Fruit fly (Drosophila melanogaster): ENCODE measurements around the gene CG32643.
A peak's percentile ranks its signal among the peaks of the same experiment; 100 is the strongest.

Gene CG32643

DNA sequence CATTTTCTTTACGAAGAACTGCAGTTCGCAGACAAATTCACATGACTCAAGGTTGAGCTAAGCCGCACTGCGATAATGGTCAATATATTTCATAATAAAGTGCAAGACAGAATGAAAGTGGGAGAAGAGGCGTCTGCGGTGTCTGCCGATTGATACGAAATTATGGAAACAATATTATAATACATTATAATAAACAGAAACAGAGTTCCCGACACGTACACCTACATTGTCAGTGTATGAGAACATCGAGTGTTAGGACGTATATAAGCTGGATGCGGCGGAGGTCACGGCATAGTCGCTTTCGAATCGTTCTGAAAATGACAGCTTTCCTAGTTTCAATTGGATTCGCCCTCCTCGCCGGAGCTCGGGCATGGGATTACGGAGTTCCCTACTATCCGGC, 13.9 kb upstream of the CG32643 start, which contains the start of gene CG15721:
Gene CG15721 (plus strand): TSS at position 301 of the 400 bp plus-strand sequence.
- TF ChIP-seq phol (tag; optimal IDR thresholded peaks at IDR 0.05) (no peak), Dip2 (GFP tag; IDR thresholded peaks at IDR 0.05) (no peak), cwo (GFP tag; optimal IDR thresholded peaks at IDR 0.05) (no peak), CoRest (tag; optimal IDR thresholded peaks at IDR 0.05) (no peak), PHDP (tag; optimal IDR thresholded peaks at IDR 0.05) (no peak), slbo (GFP tag; IDR thresholded peaks at IDR 0.05) (no peak), ab (GFP tag; optimal IDR thresholded peaks at IDR 0.05) (no peak), CG1024 (GFP tag; IDR thresholded peaks at IDR 0.05) (no peak), Med (GFP tag) (no peak)

DNA sequence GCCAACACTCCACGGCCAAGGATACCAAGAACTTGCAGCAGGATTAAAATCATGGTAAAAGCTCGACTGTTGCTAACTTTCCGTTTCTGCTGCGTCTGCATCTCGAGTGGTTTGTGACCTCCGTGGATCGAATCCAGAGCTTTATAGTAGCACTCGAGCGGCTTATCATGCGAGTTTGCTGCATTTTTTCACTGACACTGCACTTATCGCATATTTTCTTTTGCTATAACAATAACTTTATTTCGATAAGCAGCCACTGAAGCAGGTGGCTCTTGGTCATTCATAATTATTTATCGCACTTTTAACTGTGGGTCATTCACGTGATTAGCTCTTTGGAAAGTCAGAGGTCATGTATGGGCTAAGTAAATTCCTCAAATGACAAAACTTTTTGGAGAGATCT, 8.2 kb upstream of the CG32643 start, which contains the start of gene CG12716:
Gene CG12716 (minus strand): TSS at position 101 of the 400 bp plus-strand sequence.
- TF ChIP-seq bigmax (GFP tag; optimal IDR thresholded peaks at IDR 0.05) (no peak), Ptx1 (GFP tag; IDR thresholded peaks at IDR 0.05) (no peak), CG11504 (tag; optimal IDR thresholded peaks at IDR 0.05) (no peak), CG9932 (GFP tag; IDR thresholded peaks at IDR 0.05) (no peak), en (GFP tag; optimal IDR thresholded peaks at IDR 0.05) (no peak), CG7928 (GFP tag; optimal IDR thresholded peaks at IDR 0.05) (no peak), CG11247 (GFP tag; IDR thresholded peaks at IDR 0.05) (no peak), CG13123 (GFP tag; optimal IDR thresholded peaks at IDR 0.05) (no peak), run (tag; optimal IDR thresholded peaks at IDR 0.05) (no peak), CG8924 (tag; optimal IDR thresholded peaks at IDR 0.05) (no peak), inv (GFP tag; IDR thresholded peaks at IDR 0.05; ENCODE audit: partially characterized antibody) (no peak), Mad (GFP tag; optimal IDR thresholded peaks at IDR 0.05) (no peak), E2f1 (GFP tag; IDR thresholded peaks at IDR 0.05) (no peak), CG33213 (GFP tag; optimal IDR thresholded peaks at IDR 0.05) (no peak), CkIIα-i1 (GFP tag; IDR thresholded peaks at IDR 0.05) (no peak), bsh (GFP tag; optimal IDR thresholded peaks at IDR 0.05) (no peak), amos (GFP tag; IDR thresholded peaks at IDR 0.05; ENCODE audit: partially characterized antibody) (no peak), CG11696 (GFP tag; IDR thresholded peaks at IDR 0.05) (no peak), az2 (GFP tag; optimal IDR thresholded peaks at IDR 0.05) (no peak), grau (tag; optimal IDR thresholded peaks at IDR 0.05) (no peak)

DNA sequence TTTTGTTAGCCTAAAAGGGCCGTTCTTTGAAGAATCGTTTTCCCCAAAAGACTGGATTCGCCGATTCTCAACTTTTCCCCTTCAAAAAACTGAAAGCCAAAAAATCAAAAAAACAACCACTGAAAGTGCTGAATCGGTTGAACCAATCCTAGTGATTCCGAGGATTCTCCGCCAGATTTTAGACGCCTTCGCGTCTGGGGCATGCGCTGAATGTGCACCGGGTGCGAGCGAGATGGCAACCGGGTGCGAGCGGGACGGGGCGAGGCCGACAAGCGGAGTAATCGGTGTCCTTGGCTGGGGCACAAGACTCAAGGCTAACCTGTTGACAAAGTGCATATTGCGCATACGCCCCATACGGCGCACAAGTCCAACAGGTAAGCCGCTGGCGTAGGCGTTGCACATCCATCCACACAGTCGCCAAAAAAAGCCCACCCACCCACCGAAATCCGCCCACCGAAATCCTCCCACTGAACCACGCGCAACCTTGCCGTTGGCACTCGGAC, 2.7 kb downstream of the CG32643 start:
- TF ChIP-seq mld (GFP tag; IDR thresholded peaks at IDR 0.05; ENCODE audit: partially characterized antibody) (no peak), Dp (GFP tag; optimal IDR thresholded peaks at IDR 0.05) (no peak), klu (GFP tag; IDR thresholded peaks at IDR 0.05) (no peak), scrt (GFP tag; optimal IDR thresholded peaks at IDR 0.05) (peak; percentile 92), Mes4 (GFP tag; optimal IDR thresholded peaks at IDR 0.05) (no peak), Oaz (GFP tag; IDR thresholded peaks at IDR 0.05) (no peak), Oli (tag; optimal IDR thresholded peaks at IDR 0.05) (no peak), ewg (GFP tag; optimal IDR thresholded peaks at IDR 0.05) (peak; percentile 3), CG6791 (GFP tag; IDR thresholded peaks at IDR 0.05; ENCODE audit: partially characterized antibody) (no peak), Nf-YC (tag; optimal IDR thresholded peaks at IDR 0.05) (peak; percentile 95), Side (GFP tag; optimal IDR thresholded peaks at IDR 0.05) (no peak), row (GFP tag; IDR thresholded peaks at IDR 0.05) (no peak), Dek (tag; optimal IDR thresholded peaks at IDR 0.05) (no peak), CG1832 (GFP tag; optimal IDR thresholded peaks at IDR 0.05) (peak; percentile 22), Nf-YB (GFP tag; optimal IDR thresholded peaks at IDR 0.05) (peak; percentile 88), MESR4 (GFP tag; optimal IDR thresholded peaks at IDR 0.05) (no peak), ATbp (GFP tag; optimal IDR thresholded peaks at IDR 0.05) (no peak), shn (GFP tag; optimal IDR thresholded peaks at IDR 0.05) (no peak), pnt (GFP tag; optimal IDR thresholded peaks at IDR 0.05) (no peak), Deaf1 (tag; optimal IDR thresholded peaks at IDR 0.05) (peak; percentile 54), CG1529 (GFP tag; optimal IDR thresholded peaks at IDR 0.05) (no peak)

All from whole organism, embryonic.